Fruit fly (Drosophila melanogaster) Kc167 (cell line): ENCODE measurements around the gene Sil1.

ENCODE experiments used
- Myc ChIP-seq: fragments of >200 bp; optimal IDR thresholded peaks from 2 replicates; lab custom pipeline; 2017; ENCODE audit warnings: missing external identifiers
- Sin3A ChIP-seq: fragments of >200 bp; optimal IDR thresholded peaks from 2 replicates; lab custom pipeline; 2018; ENCODE audit warnings: missing external identifiers
- h ChIP-seq: fragments of >200 bp; optimal IDR thresholded peaks from 3 replicates; lab custom pipeline; 2018; ENCODE audit warnings: missing external identifiers
- insv ChIP-seq: fragments of >200 bp; optimal IDR thresholded peaks from 3 replicates; lab custom pipeline; 2018; ENCODE audit warnings: missing external identifiers
- psq ChIP-seq: fragments of >200 bp; optimal IDR thresholded peaks from 2 replicates; lab custom pipeline; 2017; ENCODE audit warnings: missing external identifiers

- no peak for TF ChIP-seq psq (lab: Kevin White, UChicago)
- no peak for TF ChIP-seq insv
- TF ChIP-seq Myc (lab: Kevin White, UChicago) = no peak
- TF ChIP-seq Sin3A (lab: Kevin White, UChicago) = no peak
- no peak for TF ChIP-seq h (lab: Kevin White, UChicago)
Observed at dm6 chr3R:25225483-25225882, 9.8 kb downstream of the Sil1 start.
